Fruit fly (Drosophila melanogaster): ENCODE data around the gene CG15602.

- TF ChIP-seq psq (GFP tag; optimal IDR thresholded peaks at IDR 0.05) (no peak), Myc (optimal IDR thresholded peaks at IDR 0.05) (no peak), OdsH (GFP tag; optimal IDR thresholded peaks at IDR 0.05) (no peak), Abd-B (GFP tag; optimal IDR thresholded peaks at IDR 0.05) (no peak), Dif (GFP tag; optimal IDR thresholded peaks at IDR 0.05; ENCODE audit: partially characterized antibody) (no peak), HLH106 (tag; optimal IDR thresholded peaks at IDR 0.05) (no peak), brk (GFP tag; optimal IDR thresholded peaks at IDR 0.05) (no peak)
Observed at dm6 chrX:15817823-15818222, 18.6 kb downstream of the CG15602 start.
